Worm (Caenorhabditis elegans) whole organism, early embryonic: Measurements from ENCODE around the gene C29F9.2.
"Not testable (repeated sequence)": the region's sequence is repeated elsewhere in the genome, so short reads cannot be mapped to it uniquely, and the experiment has no call there.

ENCODE experiments used
- B0310.2 ChIP-seq: sonication (generic microtip); optimal IDR thresholded peaks from 2 replicates; lab custom pipeline; 2016; ENCODE audit warnings: mild to moderate bottlenecking, missing genetic modification characterization, missing compliant biosample characterization
- F13C5.2 ChIP-seq: sonication (generic microtip); optimal IDR thresholded peaks from 2 replicates; lab custom pipeline; 2017; ENCODE audit warnings: mild to moderate bottlenecking, missing genetic modification characterization, inconsistent platforms, missing compliant biosample characterization
- aly-1 ChIP-seq: sonication (generic microtip); optimal IDR thresholded peaks from 2 replicates; lab custom pipeline; 2016; ENCODE audit warnings: missing genetic modification characterization, missing compliant biosample characterization
- ama-1 ChIP-seq: fragments of 150-350 bp; optimal IDR thresholded peaks from 2 replicates; lab custom pipeline; 2014
- ceh-13 ChIP-seq: fragments of 200-800 bp; sonication (Bioruptor generic); optimal IDR thresholded peaks from 2 replicates; lab custom pipeline; 2018; ENCODE audit warnings: mild to moderate bottlenecking, missing genetic modification characterization, missing compliant biosample characterization
- ceh-36 ChIP-seq: sonication (generic microtip); optimal IDR thresholded peaks from 2 replicates; lab custom pipeline; 2016; ENCODE audit warnings: missing genetic modification characterization, inconsistent platforms, missing compliant biosample characterization
- ets-7 ChIP-seq: sonication (generic microtip); optimal IDR thresholded peaks from 2 replicates; lab custom pipeline; 2016; ENCODE audit warnings: missing genotype, missing genetic modification characterization, missing compliant biosample characterization
- flt-1 ChIP-seq: fragments of 200-800 bp; sonication (Bioruptor generic); IDR thresholded peaks from 2 replicates; pipeline ENCODE4 v1.3.6; 2022; ENCODE audit warnings: missing genetic modification characterization, missing compliant biosample characterization
- hmbx-1 ChIP-seq: sonication (generic microtip); optimal IDR thresholded peaks from 2 replicates; lab custom pipeline; 2016; ENCODE audit warnings: mild to moderate bottlenecking, missing genetic modification characterization, missing compliant biosample characterization
- hmg-4 ChIP-seq: fragments of 200-800 bp; sonication (Bioruptor generic); optimal IDR thresholded peaks from 2 replicates; lab custom pipeline; 2018; ENCODE audit warnings: mild to moderate bottlenecking, missing genetic modification characterization, missing compliant biosample characterization
- hnd-1 ChIP-seq: sonication (generic microtip); optimal IDR thresholded peaks from 2 replicates; lab custom pipeline; 2016; ENCODE audit warnings: missing genetic modification characterization, missing compliant biosample characterization
- pes-1 ChIP-seq: fragments of 200-800 bp; sonication (Bioruptor generic); IDR thresholded peaks from 2 replicates; pipeline ENCODE4 v1.3.6; 2022; ENCODE audit warnings: missing genetic modification reagents, missing genetic modification characterization, missing compliant biosample characterization
- scrt-1 ChIP-seq: fragments of 200-800 bp; sonication (Bioruptor generic); IDR thresholded peaks from 2 replicates; pipeline ENCODE4 v1.3.6; 2022; ENCODE audit warnings: missing genetic modification characterization, missing compliant biosample characterization
- sea-1 ChIP-seq: fragments of 200-800 bp; sonication (Bioruptor generic); conservative IDR thresholded peaks from 2 replicates; pipeline ENCODE4 v1.3.6; 2022; ENCODE audit warnings: missing genetic modification characterization, missing compliant biosample characterization
- tbx-11 ChIP-seq: fragments of 200-800 bp; sonication (Bioruptor generic); IDR thresholded peaks from 2 replicates; pipeline ENCODE4 v1.3.6; 2022; ENCODE audit warnings: missing genetic modification characterization, missing compliant biosample characterization
- tbx-37 ChIP-seq: fragments of 200-800 bp; sonication (Bioruptor generic); conservative IDR thresholded peaks from 2 replicates; pipeline ENCODE4 v1.3.6; 2022; ENCODE audit warnings: missing genetic modification reagents, missing genetic modification characterization, missing compliant biosample characterization
- tra-4 ChIP-seq: sonication (generic microtip); optimal IDR thresholded peaks from 2 replicates; lab custom pipeline; 2017; ENCODE audit warnings: missing genetic modification characterization, missing compliant biosample characterization

C29F9.2 gene

DNA sequence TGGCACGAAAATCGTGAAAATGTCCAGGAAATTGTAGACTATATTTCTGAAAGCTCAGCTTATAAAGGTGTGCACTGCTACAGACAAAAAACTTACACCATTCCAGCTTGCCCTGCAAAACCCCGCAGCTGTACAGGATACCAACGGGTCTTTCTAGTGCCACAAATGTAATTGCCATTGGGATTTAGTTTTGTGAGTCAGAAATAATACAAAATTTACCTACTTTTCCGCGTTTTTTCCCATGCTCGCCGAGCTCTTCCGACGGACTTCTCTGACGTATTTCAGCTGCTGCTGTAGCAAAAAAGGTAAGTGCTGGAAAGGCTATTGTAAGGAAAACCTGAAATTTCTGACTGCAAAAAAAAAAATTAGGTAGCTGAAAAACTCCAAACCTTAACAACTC lies 33.7 kb upstream of the C29F9.2 start, which contains the start of gene C29F9.8:
C29F9.8 (minus strand) TSS at position 101 of the 400 bp plus-strand sequence.
- TF ChIP-seq scrt-1 (GFP tag; lab: Robert Waterston, UW); B0310.2 (tag; lab: Kevin White, UChicago); tbx-37: not testable (repeated sequence)

DNA sequence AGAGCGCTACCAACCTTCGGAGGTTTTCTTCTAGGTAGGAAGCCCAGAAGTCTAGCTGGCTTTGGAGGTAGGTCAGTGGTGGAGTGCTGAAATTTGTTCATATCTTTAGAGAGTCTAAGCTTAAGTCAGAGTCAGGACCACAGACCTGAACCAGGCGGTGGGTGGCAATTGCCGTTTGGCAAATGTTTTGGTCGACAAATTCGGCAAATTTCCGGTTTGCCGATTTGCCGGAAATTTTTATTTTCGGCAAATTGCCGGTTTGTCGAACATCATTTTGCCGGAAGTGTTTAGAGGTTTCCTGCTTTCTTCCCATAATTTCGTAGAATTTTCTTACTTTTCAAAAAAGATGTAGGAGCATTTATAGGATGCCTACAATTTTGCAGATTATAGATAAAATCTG lies 31.9 kb upstream of the C29F9.2 start, which contains the start of gene C29F9.9:
C29F9.9 (minus strand) TSS at position 101 of the 400 bp plus-strand sequence.
- TF ChIP-seq pes-1 (GFP tag; lab: Robert Waterston, UW); scrt-1 (GFP tag; lab: Robert Waterston, UW); aly-1: not testable (repeated sequence)

DNA sequence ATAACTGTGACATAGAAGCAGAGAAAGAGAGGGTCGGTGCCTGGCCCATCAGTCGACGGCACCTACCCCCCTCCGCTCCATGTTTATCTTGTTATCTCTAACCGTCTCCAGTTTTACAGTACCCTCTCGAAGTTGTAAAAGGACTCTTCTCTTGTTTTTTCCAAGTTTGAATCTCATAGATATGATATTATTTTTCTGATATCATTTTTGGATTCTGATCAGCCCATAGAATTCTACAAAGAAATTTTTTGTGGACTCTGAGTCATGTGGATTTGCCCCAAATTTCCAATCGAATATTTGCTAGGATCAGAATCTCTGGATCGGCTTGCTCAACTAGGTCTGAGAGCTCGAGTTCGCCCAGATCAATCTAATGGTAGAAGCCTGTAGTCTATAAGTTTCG lies 16.1 kb upstream of the C29F9.2 start, which contains the start of gene C29F9.6:
C29F9.6 (plus strand) TSS at position 301 of the 400 bp plus-strand sequence.
- TF ChIP-seq aly-1 = no peak

DNA sequence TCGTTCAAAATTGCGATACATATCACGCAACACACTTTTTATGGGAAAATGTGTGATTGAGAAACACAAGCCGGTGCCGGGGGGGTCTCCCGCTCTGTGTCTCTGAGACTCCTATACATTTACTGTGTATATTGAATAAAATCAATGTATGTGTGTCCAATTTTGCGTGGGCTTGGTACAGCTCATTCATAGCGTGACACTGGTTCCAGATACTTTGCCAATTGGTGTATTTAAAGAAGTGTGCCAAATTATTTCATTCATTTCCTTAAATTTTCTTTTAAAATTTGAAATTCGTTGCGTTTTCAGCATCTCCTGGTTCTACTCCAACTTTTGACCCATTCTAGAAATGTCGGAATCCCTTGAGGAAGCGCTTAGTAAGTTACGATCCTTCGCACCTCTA lies 13.5 kb upstream of the C29F9.2 start, which contains the start of gene C29F9.5:
C29F9.5 (plus strand) TSS at position 301 of the 400 bp plus-strand sequence.
- TF ChIP-seq tbx-37 (no peak), aly-1 (no peak), hmbx-1 (tag; lab: Kevin White, UChicago) (no peak), ceh-13 (GFP tag; lab: Kevin White, UChicago) (no peak), ets-7 (tag; lab: Kevin White, UChicago) (no peak), ama-1 (lab: Kevin White, UChicago) (no peak), flt-1 (GFP tag; lab: Robert Waterston, UW) (no peak), hnd-1 (no peak), tra-4 (tag; lab: Kevin White, UChicago) (no peak), F13C5.2 (tag; lab: Kevin White, UChicago) (no peak), tbx-11 (no peak), hmg-4 (GFP tag; lab: Kevin White, UChicago) (no peak), sea-1 (GFP tag; lab: Robert Waterston, UW) (no peak), scrt-1 (GFP tag; lab: Robert Waterston, UW) (no peak), pes-1 (GFP tag; lab: Robert Waterston, UW) (no peak)

DNA sequence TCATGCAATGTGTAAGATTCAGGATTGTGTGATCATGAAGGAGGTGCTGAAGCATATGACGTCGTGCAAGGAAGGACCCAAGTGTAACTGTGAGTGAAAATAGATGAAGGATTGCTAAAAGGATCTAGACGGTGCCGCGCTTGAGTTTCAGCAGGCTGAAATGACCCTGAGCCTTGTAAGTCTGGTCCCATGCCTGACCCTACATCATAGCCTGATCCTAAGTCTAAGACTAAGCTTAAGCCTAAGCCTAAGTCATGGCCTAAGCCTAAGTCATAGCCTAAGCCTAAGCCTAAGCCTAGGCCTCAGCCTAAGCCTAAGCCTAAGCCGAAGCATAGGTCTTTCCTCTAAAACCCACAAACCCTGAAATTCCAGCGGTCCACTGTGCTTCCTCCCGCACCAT lies 12.9 kb upstream of the C29F9.2 start:
- no peak for TF ChIP-seq B0310.2 (tag; lab: Kevin White, UChicago)
- no peak for TF ChIP-seq ets-7 (tag; lab: Kevin White, UChicago)
- TF ChIP-seq ceh-13 (GFP tag; lab: Kevin White, UChicago) = no peak
- TF ChIP-seq tbx-11 = no peak
- no peak for TF ChIP-seq hnd-1
- TF ChIP-seq ama-1 (lab: Kevin White, UChicago) = no peak
- peak; percentile 45 for TF ChIP-seq ceh-36 (tag; lab: Kevin White, UChicago)
- TF ChIP-seq flt-1 (GFP tag; lab: Robert Waterston, UW) = no peak

DNA sequence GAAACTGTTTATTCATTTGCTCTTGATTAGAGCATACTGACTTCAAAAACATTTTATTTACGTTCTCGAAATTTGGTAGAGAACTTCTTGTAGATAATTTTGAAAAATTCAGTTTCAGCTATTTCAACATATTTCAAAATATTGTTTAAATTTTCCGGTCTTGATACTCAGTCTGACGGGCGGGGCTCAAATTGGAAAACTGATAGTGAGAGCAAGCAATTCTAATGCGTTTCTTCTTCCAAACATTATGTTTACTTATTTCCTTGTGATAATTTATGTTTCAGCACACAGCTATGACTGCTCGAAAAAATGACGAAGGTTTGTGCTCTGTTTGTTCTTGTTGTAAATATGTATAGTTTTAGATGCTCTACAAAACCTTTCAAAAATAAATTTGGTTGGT lies 10.5 kb upstream of the C29F9.2 start, which contains the start of gene pals-24:
pals-24 (plus strand) TSS at position 237 of the 400 bp plus-strand sequence.
- TF ChIP-seq hmg-4 (GFP tag; lab: Kevin White, UChicago) (no peak), sea-1 (GFP tag; lab: Robert Waterston, UW) (no peak), tbx-37 (no peak), aly-1 (no peak), ceh-13 (GFP tag; lab: Kevin White, UChicago) (no peak), pes-1 (GFP tag; lab: Robert Waterston, UW) (no peak), ets-7 (tag; lab: Kevin White, UChicago) (no peak), tbx-11 (no peak), ceh-36 (tag; lab: Kevin White, UChicago) (no peak), hnd-1 (no peak), tra-4 (tag; lab: Kevin White, UChicago) (no peak), B0310.2 (tag; lab: Kevin White, UChicago) (no peak), ama-1 (lab: Kevin White, UChicago) (no peak), flt-1 (GFP tag; lab: Robert Waterston, UW) (no peak), hmbx-1 (tag; lab: Kevin White, UChicago) (no peak), F13C5.2 (tag; lab: Kevin White, UChicago) (no peak), scrt-1 (GFP tag; lab: Robert Waterston, UW) (no peak)

DNA sequence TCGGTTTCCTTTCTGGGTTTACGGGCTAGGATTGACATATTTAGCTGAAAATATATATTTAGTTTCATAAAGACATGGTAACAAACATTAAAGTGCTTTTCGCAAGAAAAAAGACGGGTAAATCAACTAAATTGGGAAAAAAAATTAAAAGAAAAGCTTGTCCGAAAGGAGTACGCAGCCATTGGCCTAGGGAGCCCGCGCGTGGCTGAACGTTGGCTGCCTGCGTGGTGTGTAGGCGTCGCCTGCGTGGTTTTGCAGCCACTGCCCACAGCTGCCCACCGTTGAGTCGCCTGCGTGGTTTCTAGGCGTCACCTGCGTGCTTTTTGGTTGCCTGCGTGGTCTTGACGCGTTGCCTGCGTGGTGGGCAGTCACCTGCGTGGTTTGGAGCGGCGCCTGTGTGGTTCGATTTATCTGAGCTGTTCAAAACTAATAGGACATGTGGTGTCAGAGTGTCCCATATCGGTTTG lies 8.7 kb upstream of the C29F9.2 start, which contains the start of gene C29F9.12:
C29F9.12 (minus strand) TSS at position 51 of the 467 bp plus-strand sequence.
- TF ChIP-seq F13C5.2 (tag; lab: Kevin White, UChicago); tbx-11; hmg-4 (GFP tag; lab: Kevin White, UChicago): not testable (repeated sequence)

DNA sequence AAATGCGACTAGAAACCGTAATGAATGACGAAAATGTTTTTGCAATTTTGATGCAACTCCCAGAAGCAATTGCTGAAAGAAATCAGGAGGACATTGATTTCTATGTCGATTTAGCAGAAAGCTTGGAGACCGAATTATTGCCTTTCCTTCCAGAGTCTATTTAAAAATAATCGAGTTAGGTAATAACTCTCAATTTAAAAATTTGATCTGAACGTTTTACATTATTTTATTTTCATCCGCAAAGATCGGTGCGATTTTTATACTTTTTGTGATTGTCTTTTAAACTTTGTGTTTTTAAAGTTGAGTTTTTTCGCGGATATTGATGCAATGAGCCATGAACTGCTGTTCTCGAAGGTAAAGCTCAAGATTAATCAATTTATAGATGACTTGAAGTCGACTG lies 6.3 kb upstream of the C29F9.2 start, which contains the start of gene pals-23:
pals-23 (plus strand) TSS at position 301 of the 400 bp plus-strand sequence.
- no peak for TF ChIP-seq scrt-1 (GFP tag; lab: Robert Waterston, UW)
- TF ChIP-seq tbx-37 = no peak
- no peak for TF ChIP-seq F13C5.2 (tag; lab: Kevin White, UChicago)
- no peak for TF ChIP-seq tra-4 (tag; lab: Kevin White, UChicago)
- no peak for TF ChIP-seq ceh-36 (tag; lab: Kevin White, UChicago)
- no peak for TF ChIP-seq sea-1 (GFP tag; lab: Robert Waterston, UW)
- no peak for TF ChIP-seq hmg-4 (GFP tag; lab: Kevin White, UChicago)
- no peak for TF ChIP-seq ets-7 (tag; lab: Kevin White, UChicago)
- TF ChIP-seq B0310.2 (tag; lab: Kevin White, UChicago) = no peak
- no peak for TF ChIP-seq aly-1
- no peak for TF ChIP-seq tbx-11
- TF ChIP-seq hnd-1 = no peak
- no peak for TF ChIP-seq pes-1 (GFP tag; lab: Robert Waterston, UW)
- TF ChIP-seq flt-1 (GFP tag; lab: Robert Waterston, UW) = no peak
- TF ChIP-seq hmbx-1 (tag; lab: Kevin White, UChicago) = no peak
- no peak for TF ChIP-seq ama-1 (lab: Kevin White, UChicago)
- TF ChIP-seq ceh-13 (GFP tag; lab: Kevin White, UChicago) = no peak
